Worm (Caenorhabditis elegans) whole organism, young adult: ENCODE results near the gene T26G10.4.

Experiments used
- B0336.3 ChIP-seq: fragments of 200-800 bp; sonication (Bioruptor generic); IDR thresholded peaks from 2 replicates; pipeline ENCODE4 v1.3.6; 2022; ENCODE audit warnings: missing genetic modification characterization, missing compliant biosample characterization
- F23B12.7 ChIP-seq: sonication (generic microtip); optimal IDR thresholded peaks from 2 replicates; lab custom pipeline; 2017; ENCODE audit warnings: missing genetic modification characterization, mild to moderate bottlenecking, missing compliant biosample characterization, antibody characterized with exemption, moderate library complexity; ENCODE audit not compliant: insufficient read depth
- F33H1.4 ChIP-seq: fragments of 200-800 bp; sonication (Bioruptor generic); IDR thresholded peaks from 2 replicates; pipeline ENCODE4 v1.3.6; 2022; ENCODE audit warnings: missing genetic modification reagents, missing genetic modification characterization, missing compliant biosample characterization
- F39B2.1 ChIP-seq: fragments of 200-800 bp; sonication (Bioruptor generic); IDR thresholded peaks from 2 replicates; pipeline ENCODE4 v1.3.6; 2022; ENCODE audit warnings: missing genetic modification reagents, missing genetic modification characterization, missing compliant biosample characterization
- F52B5.7 ChIP-seq: sonication (generic microtip); optimal IDR thresholded peaks from 2 replicates; lab custom pipeline; 2016; ENCODE audit warnings: mild to moderate bottlenecking, missing genetic modification characterization, missing compliant biosample characterization
- F57C9.4 ChIP-seq: sonication (generic microtip); optimal IDR thresholded peaks from 2 replicates; lab custom pipeline; 2017; ENCODE audit warnings: mild to moderate bottlenecking, missing genetic modification characterization, missing compliant biosample characterization
- Y56A3A.18 ChIP-seq: fragments of 200-800 bp; sonication (Bioruptor generic); IDR thresholded peaks from 2 replicates; pipeline ENCODE4 v1.3.6; 2022; ENCODE audit warnings: missing genetic modification reagents, missing genetic modification characterization, missing compliant biosample characterization
- Y79H2A.3 ChIP-seq: fragments of 200-800 bp; sonication (Bioruptor generic); conservative IDR thresholded peaks from 2 replicates; pipeline ENCODE4 v1.3.6; 2022; ENCODE audit warnings: missing genetic modification reagents, missing genetic modification characterization, missing compliant biosample characterization
- Y95B8A.8 ChIP-seq: fragments of 200-800 bp; sonication (Bioruptor generic); IDR thresholded peaks from 2 replicates; pipeline ENCODE4 v1.3.6; 2022; ENCODE audit warnings: missing genetic modification reagents, missing genetic modification characterization, missing compliant biosample characterization
- ama-1 ChIP-seq, 3 experiments: fragments of 150-350 bp in 1 of 3; sonication (generic microtip) in 2 of 3; optimal IDR thresholded peaks; 2 replicates each; lab custom pipeline; 2014 to 2018; ENCODE audit warnings: missing biosample characterization in 2 of 3, missing genetic modification characterization in 2 of 3, missing genetic modification reagents in 2 of 3
- athp-1 ChIP-seq: sonication (generic microtip); optimal IDR thresholded peaks from 2 replicates; lab custom pipeline; 2017; ENCODE audit warnings: mild to moderate bottlenecking, missing genetic modification characterization, missing compliant biosample characterization
- attf-3 ChIP-seq: fragments of 200-800 bp; sonication (Bioruptor generic); conservative IDR thresholded peaks from 2 replicates; pipeline ENCODE4 v1.3.6; 2022; ENCODE audit warnings: missing genetic modification reagents, missing genetic modification characterization, missing compliant biosample characterization
- cebp-1 ChIP-seq, 2 experiments: fragments of 200-800 bp in 1 of 2; sonication (Bioruptor generic) in 1 of 2; sonication (generic microtip) in 1 of 2; IDR thresholded peaks in 1 of 2; optimal IDR thresholded peaks in 1 of 2; 2 replicates each; pipeline versions ENCODE4 v1.3.6 to Lab custom; 2017 to 2022; ENCODE audit warnings: missing compliant biosample characterization in 2 of 2, missing genetic modification characterization in 2 of 2, mild to moderate bottlenecking in 1 of 2, missing genetic modification reagents in 1 of 2, moderate library complexity in 1 of 2
- ceh-27 ChIP-seq: fragments of 200-800 bp; sonication (Bioruptor generic); optimal IDR thresholded peaks from 2 replicates; lab custom pipeline; 2018; ENCODE audit warnings: mild to moderate bottlenecking, missing genetic modification characterization, moderate library complexity, missing compliant biosample characterization
- chd-7 ChIP-seq: sonication (generic microtip); optimal IDR thresholded peaks from 2 replicates; lab custom pipeline; 2016; ENCODE audit warnings: mild to moderate bottlenecking, missing genetic modification characterization, moderate library complexity, missing compliant biosample characterization
- efl-1 ChIP-seq: fragments of 150-350 bp; optimal IDR thresholded peaks from 2 replicates; lab custom pipeline; 2014; ENCODE audit warnings: missing biosample characterization, missing genetic modification reagents, missing genetic modification characterization
- egrh-3 ChIP-seq: fragments of 200-800 bp; sonication (Bioruptor generic); IDR thresholded peaks from 2 replicates; pipeline ENCODE4 v1.3.6; 2022; ENCODE audit warnings: missing genetic modification reagents, missing genetic modification characterization, missing compliant biosample characterization
- fkh-3 ChIP-seq: sonication (generic microtip); optimal IDR thresholded peaks from 2 replicates; lab custom pipeline; 2016; ENCODE audit warnings: mild to moderate bottlenecking, missing genetic modification characterization, missing compliant biosample characterization
- gei-17 ChIP-seq: fragments of 200-800 bp; sonication (Bioruptor generic); optimal IDR thresholded peaks from 2 replicates; lab custom pipeline; 2018; ENCODE audit warnings: mild to moderate bottlenecking, missing genetic modification characterization, missing compliant biosample characterization
- him-1 ChIP-seq: sonication (generic microtip); optimal IDR thresholded peaks from 2 replicates; lab custom pipeline; 2016; ENCODE audit warnings: missing genotype, missing genetic modification reagents, missing genetic modification characterization, missing compliant biosample characterization
- hmg-20 ChIP-seq: fragments of 200-800 bp; sonication (Bioruptor generic); IDR thresholded peaks from 2 replicates; pipeline ENCODE4 v1.3.6; 2022; ENCODE audit warnings: missing genetic modification reagents, missing genetic modification characterization, missing compliant biosample characterization
- hsf-1 ChIP-seq: fragments of 200-800 bp; sonication (Bioruptor generic); IDR thresholded peaks from 2 replicates; pipeline ENCODE4 v1.3.6; 2022; ENCODE audit warnings: missing genetic modification reagents, missing genetic modification characterization, missing compliant biosample characterization
- lin-26 ChIP-seq: fragments of 200-800 bp; sonication (Bioruptor generic); IDR thresholded peaks from 2 replicates; pipeline ENCODE4 v1.3.6; 2022; ENCODE audit warnings: missing genetic modification reagents, missing genetic modification characterization, missing compliant biosample characterization
- lsy-27 ChIP-seq: sonication (generic microtip); optimal IDR thresholded peaks from 2 replicates; lab custom pipeline; 2017; ENCODE audit warnings: missing genetic modification characterization, mild to moderate bottlenecking, missing compliant biosample characterization, antibody characterized with exemption, missing genotype, borderline replicate concordance; ENCODE audit not compliant: insufficient read depth
- mcd-1 ChIP-seq: fragments of 200-800 bp; sonication (Bioruptor generic); IDR thresholded peaks from 2 replicates; pipeline ENCODE4 v1.3.6; 2022; ENCODE audit warnings: missing genetic modification reagents, missing genetic modification characterization, missing compliant biosample characterization
- mel-28 ChIP-seq: sonication (generic microtip); optimal IDR thresholded peaks from 2 replicates; lab custom pipeline; 2016; ENCODE audit warnings: borderline replicate concordance, mild to moderate bottlenecking, missing genetic modification characterization, missing compliant biosample characterization
- mes-4 ChIP-seq: sonication (generic microtip); optimal IDR thresholded peaks from 2 replicates; lab custom pipeline; 2016; ENCODE audit warnings: missing genotype, missing genetic modification characterization, missing compliant biosample characterization
- nfya-2 ChIP-seq: fragments of 200-800 bp; sonication (Bioruptor generic); IDR thresholded peaks from 2 replicates; pipeline ENCODE4 v1.3.6; 2022; ENCODE audit warnings: missing genetic modification reagents, missing genetic modification characterization, missing compliant biosample characterization
- nhr-179 ChIP-seq: sonication (generic microtip); optimal IDR thresholded peaks from 2 replicates; lab custom pipeline; 2016; ENCODE audit warnings: mild to moderate bottlenecking, missing genetic modification characterization, missing compliant biosample characterization
- pbrm-1 ChIP-seq: fragments of 200-800 bp; sonication (Bioruptor generic); IDR thresholded peaks from 2 replicates; pipeline ENCODE4 v1.3.6; 2022; ENCODE audit warnings: missing genetic modification reagents, missing genetic modification characterization, missing compliant biosample characterization
- sea-2 ChIP-seq: fragments of 200-800 bp; sonication (Bioruptor generic); IDR thresholded peaks from 2 replicates; pipeline ENCODE4 v1.3.6; 2022; ENCODE audit warnings: missing genetic modification characterization, missing compliant biosample characterization
- snpc-3.4 ChIP-seq: sonication (generic microtip); optimal IDR thresholded peaks from 2 replicates; lab custom pipeline; 2017; ENCODE audit warnings: missing genetic modification characterization, mild to moderate bottlenecking, missing compliant biosample characterization, antibody characterized with exemption, moderate library complexity, missing genotype, missing genetic modification reagents
- somi-1 ChIP-seq: fragments of 200-800 bp; sonication (Bioruptor generic); optimal IDR thresholded peaks from 2 replicates; lab custom pipeline; 2018; ENCODE audit warnings: mild to moderate bottlenecking, missing genetic modification characterization, missing compliant biosample characterization
- sptf-2 ChIP-seq: fragments of 200-800 bp; sonication (Bioruptor generic); optimal IDR thresholded peaks from 2 replicates; lab custom pipeline; 2018; ENCODE audit warnings: mild to moderate bottlenecking, missing genetic modification characterization, missing compliant biosample characterization
- tlf-1 ChIP-seq: fragments of 200-800 bp; sonication (Bioruptor generic); optimal IDR thresholded peaks from 2 replicates; lab custom pipeline; 2018; ENCODE audit warnings: mild to moderate bottlenecking, missing genetic modification characterization, missing compliant biosample characterization
- unc-62 ChIP-seq: fragments of 150-350 bp; optimal IDR thresholded peaks from 2 replicates; lab custom pipeline; 2014; ENCODE audit warnings: missing biosample characterization, missing genetic modification reagents, missing genetic modification characterization
- zfh-2 ChIP-seq: fragments of 200-800 bp; sonication (Bioruptor generic); conservative IDR thresholded peaks from 2 replicates; pipeline ENCODE4 v1.3.6; 2022; ENCODE audit warnings: missing genetic modification reagents, missing genetic modification characterization, missing compliant biosample characterization
- ztf-18 ChIP-seq: sonication (generic microtip); optimal IDR thresholded peaks from 2 replicates; lab custom pipeline; 2016; ENCODE audit warnings: missing genotype, mild to moderate bottlenecking, missing genetic modification characterization, missing compliant biosample characterization
- ztf-28 ChIP-seq: fragments of 200-800 bp; sonication (Bioruptor generic); IDR thresholded peaks from 2 replicates; pipeline ENCODE4 v1.3.6; 2022; ENCODE audit warnings: missing genetic modification reagents, missing genetic modification characterization, missing compliant biosample characterization
- ztf-3 ChIP-seq: fragments of 200-800 bp; sonication (Bioruptor generic); optimal IDR thresholded peaks from 2 replicates; lab custom pipeline; 2018; ENCODE audit warnings: mild to moderate bottlenecking, missing genetic modification characterization, missing compliant biosample characterization

T26G10.4 gene

DNA sequence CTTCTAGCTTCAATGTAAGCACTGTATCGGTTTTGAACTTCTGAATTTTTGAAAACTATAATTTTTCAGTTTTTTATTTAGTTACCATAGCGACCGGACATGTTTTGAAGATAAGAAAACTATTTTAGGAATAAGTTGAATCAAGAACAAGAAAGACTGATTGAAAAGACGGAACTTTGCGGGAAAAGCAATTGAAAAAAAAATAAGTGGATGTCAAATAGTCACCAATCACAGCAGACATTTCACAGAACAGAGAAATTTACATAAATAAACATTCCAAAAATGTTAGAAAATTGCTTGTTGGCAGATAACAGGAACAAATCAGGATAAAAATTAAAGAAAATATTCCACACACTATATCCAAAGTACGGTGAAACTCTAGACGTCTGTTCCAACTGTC is 29.5 kb downstream of the T26G10.4 start, which contains the start of gene F54C8.6:
Gene F54C8.6, minus strand, starts transcription at position 101 of the 400 bp plus-strand sequence.
- TF ChIP-seq F23B12.7: no peak
- no peak for TF ChIP-seq lsy-27 (tag; lab: Kevin White, UChicago)
- TF ChIP-seq F39B2.1 (GFP tag; lab: Robert Waterston, UW): no peak
- no peak for TF ChIP-seq chd-7 (tag; lab: Kevin White, UChicago)
- TF ChIP-seq ztf-18: no peak
- TF ChIP-seq somi-1 (GFP tag; lab: Kevin White, UChicago): no peak
- no peak for TF ChIP-seq pbrm-1 (GFP tag; lab: Robert Waterston, UW)
- TF ChIP-seq athp-1 (tag; lab: Kevin White, UChicago): no peak

DNA sequence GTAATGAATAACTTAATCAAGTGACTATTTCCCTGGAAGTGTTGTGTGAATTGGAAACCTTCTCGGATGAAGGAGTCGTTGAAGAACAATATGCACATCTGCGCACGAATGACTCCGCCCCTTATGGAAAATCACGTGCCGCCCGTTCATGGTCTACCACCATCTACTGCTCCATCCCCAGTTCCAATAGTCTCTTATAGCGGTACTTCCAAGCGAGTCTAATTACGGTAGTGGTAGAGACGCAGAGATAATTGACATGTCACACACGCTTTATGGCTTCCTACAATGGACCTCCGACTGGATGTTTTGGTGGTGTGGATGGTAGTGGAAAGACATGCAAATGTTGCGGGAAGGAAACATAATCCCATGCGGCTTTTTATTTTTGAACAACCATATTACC is 30.6 kb downstream of the T26G10.4 start:
- no peak for TF ChIP-seq ztf-3 (GFP tag; lab: Kevin White, UChicago)
- TF ChIP-seq egrh-3: no peak
- TF ChIP-seq F57C9.4 (tag; lab: Kevin White, UChicago): no peak
- TF ChIP-seq mel-28 (tag; lab: Kevin White, UChicago): no peak
- TF ChIP-seq snpc-3.4 (tag; lab: Kevin White, UChicago): no peak
- TF ChIP-seq nhr-179: no peak
- TF ChIP-seq ztf-28 (GFP tag; lab: Robert Waterston, UW): no peak
- no peak for TF ChIP-seq nfya-2 (GFP tag; lab: Robert Waterston, UW)
- no peak for TF ChIP-seq gei-17 (GFP tag; lab: Kevin White, UChicago)
- TF ChIP-seq ama-1 (optimal IDR thresholded peaks at IDR 0.05; lab: Kevin White, UChicago): no peak
- no peak for TF ChIP-seq ama-1 (GFP tag; optimal IDR thresholded peaks at IDR 0.05; lab: Kevin White, UChicago)
- TF ChIP-seq ceh-27: no peak
- no peak for TF ChIP-seq F52B5.7 (tag; lab: Kevin White, UChicago)
- no peak for TF ChIP-seq hsf-1
- no peak for TF ChIP-seq fkh-3 (tag; lab: Kevin White, UChicago)
- TF ChIP-seq, all 124 proteins: peak for 0

DNA sequence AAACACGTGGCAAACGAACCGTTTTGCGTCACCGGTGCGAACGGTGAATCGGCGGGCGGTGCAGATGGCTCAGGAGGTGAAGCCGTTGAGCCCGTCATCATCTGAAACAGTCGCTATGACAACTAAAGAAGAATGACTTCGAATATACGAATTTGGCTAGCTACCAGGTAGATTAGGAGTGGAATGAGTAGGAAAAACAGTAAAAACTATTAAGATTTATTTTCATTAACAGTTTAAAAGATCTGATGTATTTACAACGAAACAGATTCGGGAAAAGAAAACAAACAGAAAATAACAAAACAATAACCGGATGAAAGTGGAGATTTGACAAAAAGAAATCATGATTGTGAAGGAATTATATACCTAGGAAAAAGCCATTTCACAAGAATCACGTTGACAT is 33.6 kb downstream of the T26G10.4 start, which contains the start of gene F54C8.7:
Gene F54C8.7, minus strand, starts transcription at position 101 of the 400 bp plus-strand sequence.
- TF ChIP-seq Y95B8A.8 (GFP tag; lab: Robert Waterston, UW) (0 out of 2 replicates have a peak, but pooled peaks have one; percentile 11), lin-26 (GFP tag; lab: Robert Waterston, UW) (no peak)

DNA sequence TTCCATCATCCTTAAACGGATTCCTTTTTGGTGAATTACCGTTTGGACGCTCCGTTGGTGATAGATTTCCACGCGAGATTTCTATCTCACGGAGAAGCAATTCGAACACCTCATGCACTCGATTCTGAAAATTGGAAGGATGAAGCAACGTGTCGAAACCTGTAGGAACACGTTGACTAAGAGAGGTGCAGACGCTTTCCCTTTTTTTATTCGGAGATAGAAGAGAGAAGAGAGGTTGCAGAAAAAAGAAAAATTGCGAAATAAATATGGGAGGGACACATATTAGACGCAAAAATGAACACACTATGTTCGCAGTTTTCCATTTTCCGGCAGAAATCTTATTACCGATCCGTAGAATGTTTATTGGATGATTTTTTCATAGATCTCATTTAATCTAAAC is 34.4 kb downstream of the T26G10.4 start:
- TF ChIP-seq B0336.3 (no peak), cebp-1 (GFP tag; IDR thresholded peaks at IDR 0.05; lab: Robert Waterston, UW) (peak; percentile 50; the same call in 1 of the 2 replicates), cebp-1 (tag; optimal IDR thresholded peaks at IDR 0.05; lab: Kevin White, UChicago) (peak; percentile 91)

DNA sequence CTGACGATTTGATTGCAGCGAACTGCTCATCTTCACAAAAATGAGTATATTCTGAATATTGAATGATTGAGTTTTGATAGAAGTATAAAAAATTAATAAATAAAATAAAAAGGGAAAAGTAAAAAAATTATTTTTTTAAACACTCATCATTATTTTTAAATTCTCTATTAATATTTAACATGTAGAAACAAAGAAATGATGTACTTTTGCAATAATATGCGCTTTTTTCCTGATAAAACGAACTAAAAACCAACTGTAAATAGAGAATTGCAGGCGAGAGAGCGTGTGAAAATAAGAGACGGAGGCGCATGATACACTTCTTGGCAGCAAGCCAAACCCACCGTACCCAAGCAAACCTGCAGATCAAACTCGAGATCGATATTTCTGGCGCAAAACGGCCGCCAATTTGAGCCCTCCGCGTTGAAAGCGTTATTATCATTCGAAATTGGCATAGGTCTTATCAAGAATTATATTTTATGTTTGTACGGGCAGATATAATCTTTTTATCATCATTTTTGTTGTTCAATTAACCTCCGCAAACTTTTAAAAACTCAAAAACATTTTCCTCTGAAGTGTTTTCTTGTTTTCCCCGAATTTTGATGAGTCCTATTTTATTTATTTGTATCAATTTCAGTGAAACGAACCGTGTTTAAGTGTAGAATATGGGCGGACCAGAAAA is 35.8 kb downstream of the T26G10.4 start, which contains the start of the genes rheb-1 and spk-1:
Gene rheb-1, minus strand, starts transcription at position 51 of the 679 bp plus-strand sequence.
Gene spk-1, plus strand, starts transcription at position 629 of the 679 bp plus-strand sequence.
- peak; percentile 89 for TF ChIP-seq mcd-1 (GFP tag; lab: Robert Waterston, UW)
- 0 out of 2 replicates have a peak, but pooled peaks have one; percentile 33 for TF ChIP-seq Y79H2A.3 (GFP tag; lab: Robert Waterston, UW)
- peak; percentile 86 for TF ChIP-seq athp-1 (tag; lab: Kevin White, UChicago)
- no peak for TF ChIP-seq Y56A3A.18 (GFP tag; lab: Robert Waterston, UW)
- no peak for TF ChIP-seq hmg-20 (GFP tag; lab: Robert Waterston, UW)
- peak; percentile 80 for TF ChIP-seq efl-1
- TF ChIP-seq gei-17 (GFP tag; lab: Kevin White, UChicago): peak; percentile 47
- TF ChIP-seq F33H1.4 (GFP tag; lab: Robert Waterston, UW): peak; percentile 72
- TF ChIP-seq sptf-2 (GFP tag; lab: Kevin White, UChicago): no peak
- peak; percentile 91 for TF ChIP-seq tlf-1 (GFP tag; lab: Kevin White, UChicago)
- TF ChIP-seq sea-2 (GFP tag; lab: Robert Waterston, UW): no peak
- TF ChIP-seq attf-3 (GFP tag; lab: Robert Waterston, UW): 0 out of 2 replicates have a peak, but pooled peaks have one; percentile 40
- TF ChIP-seq unc-62 (GFP tag; lab: Kevin White, UChicago): peak; percentile 63
- no peak for TF ChIP-seq him-1
- no peak for TF ChIP-seq mes-4
- TF ChIP-seq zfh-2: peak; percentile 79
- peak; percentile 77 for TF ChIP-seq cebp-1 (GFP tag; IDR thresholded peaks at IDR 0.05; lab: Robert Waterston, UW)
- TF ChIP-seq cebp-1 (tag; optimal IDR thresholded peaks at IDR 0.05; lab: Kevin White, UChicago): peak; percentile 86
